Fruit fly (Drosophila melanogaster) whole organism, embryonic: Measurements from ENCODE around the gene SPARC.

Experiments used
- Awh ChIP-seq: fragments of 200-800 bp; sonication (Bioruptor generic); IDR thresholded peaks from 2 replicates; pipeline ENCODE4, ENCODE4 v1.3.6; 2022; ENCODE audit warnings: missing biosample characterization, missing genetic modification characterization
- Blimp-1 ChIP-seq: fragments of 200-800 bp; sonication (Bioruptor generic); optimal IDR thresholded peaks from 3 replicates; lab custom pipeline; 2018; ENCODE audit warnings: missing biosample characterization, missing genetic modification characterization, mild to moderate bottlenecking, moderate library complexity, missing genetic modification reagents
- CG1024 ChIP-seq: fragments of 200-800 bp; sonication (Bioruptor generic); IDR thresholded peaks from 2 replicates; pipeline ENCODE4 v1.3.6; 2022; ENCODE audit warnings: missing biosample characterization, missing genetic modification characterization
- CG14667 ChIP-seq: fragments of 200-800 bp; sonication (Bioruptor generic); IDR thresholded peaks from 2 replicates; pipeline ENCODE4 v1.3.6; 2022; ENCODE audit warnings: missing biosample characterization, missing genetic modification characterization
- CG14860 ChIP-seq: fragments of 200-800 bp; sonication (Bioruptor generic); IDR thresholded peaks from 3 replicates; pipeline ENCODE4 v1.3.6; 2022; ENCODE audit warnings: missing biosample characterization, missing genetic modification characterization; ENCODE audit not compliant: partially characterized antibody
- CG15601 ChIP-seq: fragments of 200-800 bp; sonication (Bioruptor generic); optimal IDR thresholded peaks from 3 replicates; lab custom pipeline; 2019; ENCODE audit warnings: missing biosample characterization, mild to moderate bottlenecking, missing genetic modification characterization, moderate library complexity
- CG16813 ChIP-seq: fragments of 200-800 bp; sonication (Bioruptor generic); IDR thresholded peaks from 3 replicates; pipeline ENCODE4 v1.3.6; 2022; ENCODE audit warnings: missing biosample characterization, missing genetic modification characterization; ENCODE audit not compliant: partially characterized antibody
- CG17328 ChIP-seq: fragments of 200-800 bp; sonication (Bioruptor generic); IDR thresholded peaks from 2 replicates; pipeline ENCODE4 v1.3.6; 2022; ENCODE audit warnings: missing biosample characterization, missing genetic modification characterization
- CG17359 ChIP-seq: fragments of 200-800 bp; sonication (Bioruptor generic); optimal IDR thresholded peaks from 3 replicates; lab custom pipeline; 2018; ENCODE audit warnings: missing biosample characterization, mild to moderate bottlenecking, missing genetic modification characterization, moderate library complexity
- CG18764 ChIP-seq: fragments of 200-800 bp; sonication (Bioruptor generic); optimal IDR thresholded peaks from 3 replicates; lab custom pipeline; 2016; ENCODE audit warnings: missing biosample characterization, missing genetic modification characterization
- CG2202 ChIP-seq: fragments of 200-800 bp; sonication (Bioruptor generic); optimal IDR thresholded peaks from 2 replicates; lab custom pipeline; 2018; ENCODE audit warnings: missing biosample characterization, mild to moderate bottlenecking, missing genetic modification characterization
- CG3163 ChIP-seq: fragments of 200-800 bp; sonication (Bioruptor generic); optimal IDR thresholded peaks from 3 replicates; lab custom pipeline; 2016; ENCODE audit warnings: missing biosample characterization, missing genetic modification characterization
- CG4282 ChIP-seq: fragments of 200-800 bp; sonication (Bioruptor generic); optimal IDR thresholded peaks from 2 replicates; lab custom pipeline; 2016; ENCODE audit warnings: missing biosample characterization, missing genetic modification characterization
- CG4360 ChIP-seq: fragments of 200-800 bp; sonication (Bioruptor generic); IDR thresholded peaks from 2 replicates; pipeline ENCODE4 v1.3.6; 2022; ENCODE audit warnings: missing biosample characterization, missing genetic modification characterization
- CG6813 ChIP-seq: fragments of 200-800 bp; sonication (Bioruptor generic); optimal IDR thresholded peaks from 2 replicates; lab custom pipeline; 2017; ENCODE audit warnings: missing biosample characterization, missing genetic modification characterization, mild to moderate bottlenecking, moderate library complexity, missing genetic modification reagents
- CG7271 ChIP-seq: fragments of 200-800 bp; sonication (Bioruptor generic); optimal IDR thresholded peaks from 2 replicates; lab custom pipeline; 2018; ENCODE audit warnings: missing biosample characterization, mild to moderate bottlenecking, missing genetic modification characterization, moderate library complexity
- CG8290 ChIP-seq, 3 experiments: fragments of 200-800 bp; sonication (Bioruptor generic); optimal IDR thresholded peaks; 2 replicates each; lab custom pipeline; 2016 to 2019; ENCODE audit warnings: missing biosample characterization in 3 of 3, missing genetic modification characterization in 3 of 3, mild to moderate bottlenecking in 2 of 3, moderate library complexity in 1 of 3
- CG9437 ChIP-seq: fragments of 200-800 bp; sonication (Bioruptor generic); optimal IDR thresholded peaks from 2 replicates; lab custom pipeline; 2018; ENCODE audit warnings: missing biosample characterization, mild to moderate bottlenecking, missing genetic modification characterization
- CTCF ChIP-seq: fragments of 200-800 bp; sonication (Bioruptor generic); optimal IDR thresholded peaks from 2 replicates; lab custom pipeline; 2017; ENCODE audit warnings: missing biosample characterization, mild to moderate bottlenecking, missing genetic modification characterization, moderate library complexity
- Lpt ChIP-seq: fragments of >200 bp; optimal IDR thresholded peaks from 2 replicates; lab custom pipeline; 2018; ENCODE audit warnings: missing biosample characterization, missing genetic modification characterization
- Mad ChIP-seq: fragments of 200-800 bp; sonication (Bioruptor generic); optimal IDR thresholded peaks from 2 replicates; lab custom pipeline; 2016; ENCODE audit warnings: missing biosample characterization, missing genetic modification characterization
- Max ChIP-seq: fragments of 200-800 bp; sonication (Bioruptor generic); optimal IDR thresholded peaks from 2 replicates; lab custom pipeline; 2016; ENCODE audit warnings: missing biosample characterization, mild to moderate bottlenecking, missing genetic modification characterization
- Meics ChIP-seq: fragments of 200-800 bp; sonication (Bioruptor generic); optimal IDR thresholded peaks from 2 replicates; lab custom pipeline; 2017; ENCODE audit warnings: missing biosample characterization, mild to moderate bottlenecking, missing genetic modification characterization
- Mrtf ChIP-seq: fragments of 200-800 bp; sonication (Bioruptor generic); IDR thresholded peaks from 3 replicates; pipeline ENCODE4 v1.3.6; 2022; ENCODE audit warnings: missing biosample characterization, missing genetic modification characterization
- Nf-YB ChIP-seq: fragments of 200-800 bp; sonication (Bioruptor generic); optimal IDR thresholded peaks from 3 replicates; lab custom pipeline; 2019; ENCODE audit warnings: missing biosample characterization, mild to moderate bottlenecking, missing genetic modification characterization, moderate library complexity
- Ptx1 ChIP-seq: fragments of 200-800 bp; sonication (Bioruptor generic); IDR thresholded peaks from 2 replicates; pipeline ENCODE4 v1.3.6; 2022; ENCODE audit warnings: missing biosample characterization, missing genetic modification characterization
- Sin3A ChIP-seq: fragments of >200 bp; optimal IDR thresholded peaks from 2 replicates; lab custom pipeline; 2018
- Sox100B ChIP-seq: fragments of 200-800 bp; sonication (Bioruptor generic); optimal IDR thresholded peaks from 3 replicates; lab custom pipeline; 2018; ENCODE audit warnings: missing biosample characterization, mild to moderate bottlenecking, missing genetic modification characterization
- Vsx1 ChIP-seq: fragments of 200-800 bp; sonication (Bioruptor generic); optimal IDR thresholded peaks from 2 replicates; lab custom pipeline; 2017; ENCODE audit warnings: missing biosample characterization, mild to moderate bottlenecking, missing genetic modification characterization, missing genetic modification reagents
- Xrp1 ChIP-seq: fragments of 200-800 bp; sonication (Bioruptor generic); IDR thresholded peaks from 2 replicates; pipeline ENCODE4 v1.3.6; 2022; ENCODE audit warnings: missing biosample characterization, missing genetic modification characterization
- cad ChIP-seq: fragments of >200 bp; optimal IDR thresholded peaks from 2 replicates; lab custom pipeline; 2017; ENCODE audit warnings: missing biosample characterization, missing genetic modification characterization
- cas ChIP-seq: fragments of 200-800 bp; sonication (Bioruptor generic); IDR thresholded peaks from 2 replicates; pipeline ENCODE4 v1.3.6; 2022; ENCODE audit warnings: missing biosample characterization, missing genetic modification characterization
- cg ChIP-seq: fragments of 200-800 bp; sonication (Bioruptor generic); optimal IDR thresholded peaks from 3 replicates; lab custom pipeline; 2019; ENCODE audit warnings: missing biosample characterization, mild to moderate bottlenecking, missing genetic modification characterization, moderate library complexity
- chinmo ChIP-seq: fragments of 200-800 bp; sonication (Bioruptor generic); IDR thresholded peaks from 4 replicates; pipeline ENCODE4 v1.3.6; 2022; ENCODE audit warnings: missing biosample characterization, missing genetic modification characterization; ENCODE audit not compliant: partially characterized antibody
- crol ChIP-seq: fragments of 200-800 bp; sonication (Bioruptor generic); IDR thresholded peaks from 2 replicates; pipeline ENCODE4 v1.3.6; 2022; ENCODE audit warnings: missing biosample characterization, missing genetic modification characterization
- hb ChIP-seq: fragments of 200-800 bp; sonication (Bioruptor generic); IDR thresholded peaks from 3 replicates; pipeline ENCODE4 v1.3.6; 2022; ENCODE audit warnings: missing biosample characterization, missing genetic modification characterization; ENCODE audit not compliant: partially characterized antibody
- lab ChIP-seq: fragments of 200-800 bp; sonication (Bioruptor generic); optimal IDR thresholded peaks from 3 replicates; lab custom pipeline; 2017; ENCODE audit warnings: missing biosample characterization, missing genetic modification characterization, mild to moderate bottlenecking, moderate library complexity, missing genetic modification reagents
- odd ChIP-seq: fragments of 200-800 bp; sonication (Bioruptor generic); optimal IDR thresholded peaks from 2 replicates; lab custom pipeline; 2017; ENCODE audit warnings: missing biosample characterization, mild to moderate bottlenecking, missing genetic modification characterization
- pho ChIP-seq: fragments of 200-800 bp; sonication (Bioruptor generic); optimal IDR thresholded peaks from 2 replicates; lab custom pipeline; 2016; ENCODE audit warnings: missing biosample characterization, missing genetic modification characterization
- slbo ChIP-seq: fragments of 200-800 bp; sonication (Bioruptor generic); IDR thresholded peaks from 2 replicates; pipeline ENCODE4 v1.3.6; 2022; ENCODE audit warnings: missing biosample characterization, missing genetic modification characterization
- tll ChIP-seq, 2 experiments: fragments of 200-800 bp in 1 of 2; fragments of >200 bp in 1 of 2; sonication (Bioruptor generic) in 1 of 2; optimal IDR thresholded peaks; 2 replicates each; lab custom pipeline; 2017 to 2019; ENCODE audit warnings: missing biosample characterization in 2 of 2, missing genetic modification characterization in 2 of 2, mild to moderate bottlenecking in 1 of 2, moderate library complexity in 1 of 2
- vvl ChIP-seq: fragments of 200-800 bp; sonication (Bioruptor generic); IDR thresholded peaks from 2 replicates; pipeline ENCODE4 v1.3.6; 2022; ENCODE audit warnings: missing biosample characterization, missing genetic modification characterization
- wdn ChIP-seq: fragments of 200-800 bp; sonication (Bioruptor generic); IDR thresholded peaks from 2 replicates; pipeline ENCODE4 v1.3.6; 2022; ENCODE audit warnings: missing biosample characterization, missing genetic modification characterization

Gene SPARC

dm6 chr3R:26888086-26888724 is 16.4 kb upstream of the SPARC start (continued):
- TF ChIP-seq CG1024 (GFP tag; lab: Robert Waterston, UW) (no peak), CG16813 (no peak), slbo (GFP tag; lab: Robert Waterston, UW) (peak; percentile 47; the same call in 1 of the 2 replicates), Mad (GFP tag; lab: Kevin White, UChicago) (no peak), odd (GFP tag; lab: Kevin White, UChicago) (peak; percentile 35), Ptx1 (GFP tag; lab: Robert Waterston, UW) (peak; percentile 71), Blimp-1 (GFP tag; lab: Kevin White, UChicago) (peak; percentile 84), cg (no peak), CG3163 (GFP tag; lab: Kevin White, UChicago) (no peak), pho (GFP tag; lab: Kevin White, UChicago) (peak; percentile 2), Meics (GFP tag; lab: Kevin White, UChicago) (peak; percentile 61), cas (GFP tag; lab: Robert Waterston, UW) (no peak), CG4360 (no peak), CG9437 (GFP tag; lab: Kevin White, UChicago) (peak; percentile 25), Sox100B (GFP tag; lab: Kevin White, UChicago) (peak; percentile 32), CG6813 (GFP tag; lab: Kevin White, UChicago) (peak; percentile 15), Vsx1 (GFP tag; lab: Kevin White, UChicago) (peak; percentile 50), Sin3A (lab: Kevin White, UChicago) (no peak), CG15601 (peak; percentile 35), Lpt (GFP tag; lab: Kevin White, UChicago) (no peak), hb (GFP tag; lab: Robert Waterston, UW) (no peak), vvl (GFP tag; lab: Robert Waterston, UW) (no peak), CG8290 (GFP tag; optimal IDR thresholded peaks at IDR 0.05; lab: Kevin White, UChicago) (no peak), CG8290 (tag; optimal IDR thresholded peaks at IDR 0.05; lab: Kevin White, UChicago) (peak in 1 of 2 experiments; percentile 18), Mrtf (no peak; the same call in 2 of the 3 replicates), CG18764 (GFP tag; lab: Kevin White, UChicago) (peak; percentile 7), CG7271 (no peak), CG17359 (tag; lab: Kevin White, UChicago) (peak; percentile 25), lab (GFP tag; lab: Kevin White, UChicago) (peak; percentile 57), cad (GFP tag; lab: Kevin White, UChicago) (peak; percentile 89), CG14667 (GFP tag; lab: Robert Waterston, UW) (no peak)

- no peak for TF ChIP-seq crol (GFP tag; lab: Robert Waterston, UW)
- TF ChIP-seq CG14860 (GFP tag; lab: Robert Waterston, UW): 0 out of 3 replicates have a peak, but pooled peaks have one; percentile 27
- no peak for TF ChIP-seq Max (GFP tag; lab: Kevin White, UChicago)
- 0 out of 4 replicates have a peak, but pooled peaks have one; percentile 32 for TF ChIP-seq chinmo (GFP tag; lab: Robert Waterston, UW)
- peak; percentile 74 for TF ChIP-seq cad (GFP tag; lab: Kevin White, UChicago)
- TF ChIP-seq tll (GFP tag; optimal IDR thresholded peaks at IDR 0.05; lab: Kevin White, UChicago): peak in 1 of 2 experiments; percentile 68
- no peak for TF ChIP-seq Nf-YB (GFP tag; lab: Kevin White, UChicago)
- TF ChIP-seq Xrp1 (GFP tag; lab: Robert Waterston, UW): no peak
- no peak for TF ChIP-seq wdn (GFP tag; lab: Robert Waterston, UW)
- TF ChIP-seq CG2202 (tag; lab: Kevin White, UChicago): no peak
- TF ChIP-seq Awh (GFP tag; lab: Robert Waterston, UW): 0 out of 2 replicates have a peak, but pooled peaks have one; percentile 26
- TF ChIP-seq CG17328 (GFP tag; lab: Robert Waterston, UW): no peak
- no peak for TF ChIP-seq CG4282
- TF ChIP-seq lab (GFP tag; lab: Kevin White, UChicago): no peak
- no peak for TF ChIP-seq Vsx1 (GFP tag; lab: Kevin White, UChicago)
- TF ChIP-seq CTCF: no peak
Observed at dm6 chr3R:26887155-26887554, 15.4 kb upstream of the SPARC start.
